Worm (Caenorhabditis elegans) whole organism, L4 larva: ENCODE data around the gene srx-39.

Experiments
- dve-1 ChIP-seq: sonication (generic microtip); optimal IDR thresholded peaks from 2 replicates; lab custom pipeline; 2017; ENCODE audit warnings: antibody characterized with exemption, mild to moderate bottlenecking, missing genetic modification characterization, missing compliant biosample characterization; ENCODE audit not compliant: insufficient read depth
- egl-43 ChIP-seq: fragments of 200-800 bp; sonication (Bioruptor generic); IDR thresholded peaks from 2 replicates; pipeline ENCODE4 v1.3.6; 2022; ENCODE audit warnings: missing genetic modification reagents, missing genetic modification characterization, missing compliant biosample characterization
- lin-13 ChIP-seq: fragments of 150-350 bp; optimal IDR thresholded peaks from 2 replicates; lab custom pipeline; 2014; ENCODE audit warnings: missing biosample characterization, missing genetic modification reagents, missing genetic modification characterization
- mdl-1 ChIP-seq, 2 experiments: fragments of 150-350 bp in 1 of 2; sonication (generic microtip) in 1 of 2; optimal IDR thresholded peaks; 2 replicates each; lab custom pipeline; 2014 to 2017; ENCODE audit warnings: missing biosample characterization in 2 of 2, missing genetic modification characterization in 2 of 2
- mdt-29 ChIP-seq: fragments of 200-800 bp; sonication (Bioruptor generic); IDR thresholded peaks from 2 replicates; pipeline ENCODE4 v1.3.6; 2022; ENCODE audit warnings: missing genetic modification reagents, missing genetic modification characterization, missing compliant biosample characterization
- nhr-76 ChIP-seq: fragments of 150-350 bp; optimal IDR thresholded peaks from 2 replicates; lab custom pipeline; 2014; ENCODE audit warnings: missing biosample characterization, missing genetic modification characterization
- snpc-1.2 ChIP-seq: fragments of 200-800 bp; sonication (Bioruptor generic); IDR thresholded peaks from 2 replicates; pipeline ENCODE4 v1.3.6; 2022; ENCODE audit warnings: missing genetic modification reagents, missing genetic modification characterization, missing compliant biosample characterization
- zag-1 ChIP-seq: fragments of 150-350 bp; optimal IDR thresholded peaks from 2 replicates; lab custom pipeline; 2014; ENCODE audit warnings: missing biosample characterization, missing genetic modification characterization

- TF ChIP-seq lin-13 (no peak), zag-1 (tag; lab: Kevin White, UChicago) (no peak), mdt-29 (no peak), mdl-1 (tag; optimal IDR thresholded peaks at IDR 0.05; lab: Kevin White, UChicago) (no peak), dve-1 (tag; lab: Kevin White, UChicago) (no peak), nhr-76 (tag; lab: Kevin White, UChicago) (no peak), egl-43 (no peak), snpc-1.2 (GFP tag; lab: Robert Waterston, UW) (no peak)
These were observed 7.1 kb upstream of the srx-39 start, which contains the start of gene abu-7 for ce11 chrV:5164682-5165081.
